Fruit fly (Drosophila melanogaster): ENCODE data around the gene Gabat.
A peak's percentile ranks its signal among the peaks of the same experiment; 100 is the strongest.

The Gabat gene

dm6 chr3L:20000878-20001640 lies 573 bp upstream of the Gabat start (continued):
- TF ChIP-seq CG3065 (GFP tag; optimal IDR thresholded peaks at IDR 0.05) (no peak), Jarid2 (GFP tag; optimal IDR thresholded peaks at IDR 0.05) (no peak), bcd (GFP tag; optimal IDR thresholded peaks at IDR 0.05) (no peak), CG17912 (GFP tag; optimal IDR thresholded peaks at IDR 0.05) (peak; percentile 4), scrt (GFP tag; optimal IDR thresholded peaks at IDR 0.05) (no peak), Drgx (GFP tag; IDR thresholded peaks at IDR 0.05) (no peak), otp (GFP tag; IDR thresholded peaks at IDR 0.05) (no peak), wdn (GFP tag; IDR thresholded peaks at IDR 0.05) (no peak), Lpt (GFP tag; optimal IDR thresholded peaks at IDR 0.05) (no peak), CG33557 (GFP tag; optimal IDR thresholded peaks at IDR 0.05) (peak; percentile 11), sob (GFP tag; IDR thresholded peaks at IDR 0.05) (no peak), Hr51 (GFP tag; optimal IDR thresholded peaks at IDR 0.05) (no peak), CG16815 (GFP tag; optimal IDR thresholded peaks at IDR 0.05) (no peak), Dp (GFP tag; optimal IDR thresholded peaks at IDR 0.05) (peak; percentile 4), kah (GFP tag; optimal IDR thresholded peaks at IDR 0.05) (no peak), MBD-R2 (GFP tag; IDR thresholded peaks at IDR 0.05) (peak; percentile 38; the same call in 1 of the 2 replicates), CG2875 (GFP tag; optimal IDR thresholded peaks at IDR 0.05) (no peak), GATAe (GFP tag; conservative IDR thresholded peaks at IDR 0.05) (no peak), CG7556 (GFP tag; optimal IDR thresholded peaks at IDR 0.05) (no peak), CG17385 (GFP tag; optimal IDR thresholded peaks at IDR 0.05) (no peak), CG15011 (GFP tag; optimal IDR thresholded peaks at IDR 0.05) (no peak), pfk (GFP tag; optimal IDR thresholded peaks at IDR 0.05) (peak; percentile 97), MESR4 (GFP tag; optimal IDR thresholded peaks at IDR 0.05) (peak; percentile 89), CG13894 (tag; optimal IDR thresholded peaks at IDR 0.05) (no peak), twi (tag; optimal IDR thresholded peaks at IDR 0.05) (no peak), Awh (GFP tag; IDR thresholded peaks at IDR 0.05) (no peak), CG11456 (GFP tag; IDR thresholded peaks at IDR 0.05) (no peak), phol (tag; optimal IDR thresholded peaks at IDR 0.05) (no peak), zfh2 (GFP tag; optimal IDR thresholded peaks at IDR 0.05) (no peak), Eip74EF (GFP tag; optimal IDR thresholded peaks at IDR 0.05) (no peak), dysf (GFP tag; IDR thresholded peaks at IDR 0.05) (no peak), CG12104 (GFP tag; optimal IDR thresholded peaks at IDR 0.05) (no peak), CG2116 (GFP tag; optimal IDR thresholded peaks at IDR 0.05) (peak; percentile 23), CG15514 (GFP tag; optimal IDR thresholded peaks at IDR 0.05) (peak; percentile 12), CG4707 (GFP tag; optimal IDR thresholded peaks at IDR 0.05) (no peak), CG14710 (tag; optimal IDR thresholded peaks at IDR 0.05) (peak; percentile 17), Vsx1 (GFP tag; optimal IDR thresholded peaks at IDR 0.05) (no peak), H15 (GFP tag; IDR thresholded peaks at IDR 0.05) (no peak), CG4328 (GFP tag; optimal IDR thresholded peaks at IDR 0.05) (no peak), CG18764 (GFP tag; optimal IDR thresholded peaks at IDR 0.05) (no peak), Elba2 (GFP tag; optimal IDR thresholded peaks at IDR 0.05) (no peak), Sox102F (GFP tag; optimal IDR thresholded peaks at IDR 0.05) (no peak), CG10543 (GFP tag; optimal IDR thresholded peaks at IDR 0.05) (no peak), CG10959 (GFP tag; IDR thresholded peaks at IDR 0.05) (no peak), onecut (GFP tag; IDR thresholded peaks at IDR 0.05) (peak; percentile 94), jumu (GFP tag; optimal IDR thresholded peaks at IDR 0.05) (no peak), zen2 (GFP tag; IDR thresholded peaks at IDR 0.05; ENCODE audit: partially characterized antibody) (no peak), CG4360 (GFP tag; IDR thresholded peaks at IDR 0.05) (no peak), tap (tag; optimal IDR thresholded peaks at IDR 0.05) (no peak)
